Fruit fly (Drosophila melanogaster) whole organism: Measurements from ENCODE around the gene Tob.

Source experiments
- EcR ChIP-seq, 2 experiments: fragments of >200 bp; optimal IDR thresholded peaks; 2 replicates each; lab custom pipeline; 2017; ENCODE audit warnings: missing biosample characterization in 2 of 2, missing genetic modification characterization in 2 of 2, missing genetic modification reagents in 2 of 2
- psq ChIP-seq: fragments of >200 bp; optimal IDR thresholded peaks from 2 replicates; lab custom pipeline; 2017

DNA sequence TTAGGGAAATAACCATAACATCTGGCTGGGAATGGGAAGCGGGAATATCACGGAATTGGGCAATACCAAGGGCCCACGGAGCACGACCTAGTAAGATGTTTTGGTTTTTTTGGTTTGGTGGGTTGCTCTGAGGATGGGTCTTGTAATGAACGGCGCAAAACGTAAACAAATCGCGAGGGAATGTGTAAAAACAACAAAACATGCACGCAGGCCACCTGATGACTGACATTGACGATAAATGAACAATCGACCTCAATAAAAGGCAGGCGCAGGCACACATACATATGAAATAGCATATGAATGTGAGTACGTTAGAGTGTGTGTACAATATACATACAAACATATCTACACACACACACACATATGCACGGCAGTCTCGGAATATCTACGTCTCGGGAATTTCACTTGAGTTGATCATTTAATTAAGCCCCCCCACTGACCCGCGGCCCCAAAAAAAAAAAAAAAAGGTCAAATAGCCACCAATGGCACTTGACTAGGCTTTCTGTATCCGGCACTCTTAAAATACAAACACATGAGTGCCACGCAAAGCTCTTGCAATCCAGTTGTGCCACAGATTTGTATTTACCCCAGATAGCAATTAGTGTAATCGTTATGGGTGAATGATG lies 9.5 kb upstream of the Tob start:
- no peak for TF ChIP-seq psq (lab: Kevin White, UChicago)
- no peak for TF ChIP-seq EcR (GFP tag; optimal IDR thresholded peaks at IDR 0.05; lab: Kevin White, UChicago)
